Worm (Caenorhabditis elegans) whole organism, L3 larva: ENCODE results near the gene sms-3.

Experiments used
- ZK546.5 ChIP-seq: sonication (generic microtip); optimal IDR thresholded peaks from 2 replicates; lab custom pipeline; 2017; ENCODE audit warnings: missing biosample characterization, missing genetic modification characterization
- egl-5 ChIP-seq: fragments of 150-350 bp; optimal IDR thresholded peaks from 2 replicates; lab custom pipeline; 2017; ENCODE audit warnings: missing biosample characterization, missing genetic modification reagents, missing genetic modification characterization, inconsistent platforms
- elt-2 ChIP-seq: sonication (generic microtip); optimal IDR thresholded peaks from 2 replicates; lab custom pipeline; 2016; ENCODE audit warnings: missing genetic modification reagents, mild to moderate bottlenecking, missing genetic modification characterization, missing compliant biosample characterization
- fkh-2 ChIP-seq: fragments of 150-350 bp; optimal IDR thresholded peaks from 2 replicates; lab custom pipeline; 2014; ENCODE audit warnings: missing biosample characterization, missing genetic modification reagents, missing genetic modification characterization
- lin-39 ChIP-seq: fragments of 150-350 bp; optimal IDR thresholded peaks from 2 replicates; lab custom pipeline; 2018; ENCODE audit warnings: missing biosample characterization, missing genetic modification reagents, missing genetic modification characterization
- mdl-1 ChIP-seq: fragments of 150-350 bp; optimal IDR thresholded peaks from 2 replicates; lab custom pipeline; 2014; ENCODE audit warnings: missing biosample characterization, missing genetic modification characterization
- nfya-1 ChIP-seq: sonication (generic microtip); optimal IDR thresholded peaks from 2 replicates; lab custom pipeline; 2017; ENCODE audit warnings: missing genetic modification characterization, mild to moderate bottlenecking, missing compliant biosample characterization, antibody characterized with exemption, moderate library complexity; ENCODE audit not compliant: insufficient read depth
- nhr-237 ChIP-seq: fragments of 150-350 bp; optimal IDR thresholded peaks from 2 replicates; lab custom pipeline; 2014; ENCODE audit warnings: missing biosample characterization, missing genetic modification characterization
- nhr-76 ChIP-seq: fragments of 150-350 bp; sonication (generic microtip); optimal IDR thresholded peaks from 5 replicates; lab custom pipeline; 2014; ENCODE audit warnings: missing biosample characterization, missing genetic modification characterization
- pha-4 ChIP-seq: fragments of 150-350 bp; optimal IDR thresholded peaks from 2 replicates; lab custom pipeline; 2014; ENCODE audit warnings: missing biosample characterization, missing genetic modification reagents, missing genetic modification characterization
- unc-39 ChIP-seq: sonication (generic microtip); optimal IDR thresholded peaks from 4 replicates; lab custom pipeline; 2017; ENCODE audit warnings: missing biosample characterization, missing genetic modification characterization
- unc-62 ChIP-seq: fragments of 150-350 bp; sonication (generic microtip); optimal IDR thresholded peaks from 4 replicates; lab custom pipeline; 2014; ENCODE audit warnings: missing biosample characterization, missing genetic modification reagents, missing genetic modification characterization

DNA sequence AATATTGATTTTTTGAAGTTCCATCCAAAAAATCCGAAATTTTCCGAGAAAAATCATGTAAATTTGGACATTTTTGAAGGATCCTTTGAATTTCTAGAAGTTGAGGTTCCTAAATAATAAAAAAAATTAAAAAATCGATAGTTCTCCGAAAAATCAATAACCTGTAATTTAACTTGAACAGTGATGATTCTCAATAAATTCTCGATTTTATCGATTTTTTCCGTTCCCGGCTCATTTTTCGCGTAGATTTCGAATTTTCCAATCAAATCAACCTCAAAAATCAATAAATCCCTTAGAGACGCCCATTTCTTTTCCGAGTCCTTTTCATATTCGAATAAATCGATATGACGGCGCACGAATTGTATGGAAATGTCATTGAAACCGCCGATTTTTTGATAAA is 6.7 kb upstream of the sms-3 start:
- TF ChIP-seq lin-39 (tag; lab: Kevin White, UChicago) = no peak
- TF ChIP-seq pha-4 (tag; lab: Kevin White, UChicago) = no peak
- TF ChIP-seq ZK546.5 (tag; lab: Kevin White, UChicago) = no peak
- TF ChIP-seq nhr-76 (tag; lab: Kevin White, UChicago) = no peak
- TF ChIP-seq unc-62 (GFP tag; lab: Kevin White, UChicago) = no peak
- no peak for TF ChIP-seq nfya-1 (tag; lab: Kevin White, UChicago)
- no peak for TF ChIP-seq nhr-237 (tag; lab: Kevin White, UChicago)
- TF ChIP-seq mdl-1 (tag; lab: Kevin White, UChicago) = no peak
- TF ChIP-seq elt-2 (tag; lab: Kevin White, UChicago) = no peak
- TF ChIP-seq fkh-2 = no peak
- no peak for TF ChIP-seq unc-39 (tag; lab: Kevin White, UChicago)
- no peak for TF ChIP-seq egl-5 (tag; lab: Kevin White, UChicago)
